Fruit fly (Drosophila melanogaster) whole organism, embryonic: ENCODE results near the gene Kaz1-ORFB.

Source experiments
- CG10209 ChIP-seq: fragments of 200-800 bp; sonication (Bioruptor generic); optimal IDR thresholded peaks from 3 replicates; lab custom pipeline; 2017; ENCODE audit warnings: missing biosample characterization, mild to moderate bottlenecking, missing genetic modification characterization, missing genetic modification reagents
- CG13287 ChIP-seq: fragments of 200-800 bp; sonication (Bioruptor generic); IDR thresholded peaks from 2 replicates; pipeline ENCODE4 v1.3.6; 2022; ENCODE audit warnings: missing biosample characterization, missing genetic modification characterization; ENCODE audit not compliant: partially characterized antibody
- CG30403 ChIP-seq: fragments of 200-800 bp; sonication (Bioruptor generic); optimal IDR thresholded peaks from 3 replicates; lab custom pipeline; 2016; ENCODE audit warnings: missing biosample characterization, missing genetic modification characterization
- CTCF ChIP-seq: fragments of 200-800 bp; sonication (Bioruptor generic); optimal IDR thresholded peaks from 2 replicates; lab custom pipeline; 2017; ENCODE audit warnings: missing biosample characterization, mild to moderate bottlenecking, missing genetic modification characterization, moderate library complexity
- Dfd ChIP-seq, 2 experiments: fragments of >200 bp; optimal IDR thresholded peaks; 2 replicates each; lab custom pipeline; 2017; ENCODE audit warnings: missing biosample characterization in 2 of 2, missing genetic modification characterization in 2 of 2
- H2.0 ChIP-seq: fragments of 200-800 bp; sonication (Bioruptor generic); IDR thresholded peaks from 2 replicates; pipeline ENCODE4 v1.3.6; 2022; ENCODE audit warnings: missing biosample characterization, missing genetic modification characterization
- Hsf ChIP-seq: fragments of 200-800 bp; sonication (Bioruptor generic); optimal IDR thresholded peaks from 3 replicates; lab custom pipeline; 2016; ENCODE audit warnings: missing biosample characterization, missing genetic modification characterization
- Mes4 ChIP-seq: fragments of 200-800 bp; sonication (Bioruptor generic); optimal IDR thresholded peaks from 2 replicates; lab custom pipeline; 2016; ENCODE audit warnings: missing biosample characterization, missing genetic modification characterization
- croc ChIP-seq: fragments of 200-800 bp; sonication (Bioruptor generic); conservative IDR thresholded peaks from 3 replicates; pipeline ENCODE4 v1.3.6; 2022; ENCODE audit warnings: missing biosample characterization, missing genetic modification characterization
- gt ChIP-seq: fragments of 200-800 bp; sonication (Bioruptor generic); IDR thresholded peaks from 2 replicates; pipeline ENCODE4 v1.3.6; 2022; ENCODE audit warnings: missing biosample characterization, missing genetic modification characterization
- jing ChIP-seq: fragments of 200-800 bp; sonication (Bioruptor generic); optimal IDR thresholded peaks from 2 replicates; lab custom pipeline; 2018; ENCODE audit warnings: missing biosample characterization, mild to moderate bottlenecking, missing genetic modification characterization
- nerfin-1 ChIP-seq: fragments of 200-800 bp; sonication (Bioruptor generic); optimal IDR thresholded peaks from 3 replicates; lab custom pipeline; 2019; ENCODE audit warnings: missing biosample characterization, mild to moderate bottlenecking, missing genetic modification characterization, moderate library complexity
- usp ChIP-seq: fragments of >200 bp; optimal IDR thresholded peaks from 2 replicates; lab custom pipeline; 2017; ENCODE audit warnings: missing biosample characterization, missing genetic modification characterization

DNA sequence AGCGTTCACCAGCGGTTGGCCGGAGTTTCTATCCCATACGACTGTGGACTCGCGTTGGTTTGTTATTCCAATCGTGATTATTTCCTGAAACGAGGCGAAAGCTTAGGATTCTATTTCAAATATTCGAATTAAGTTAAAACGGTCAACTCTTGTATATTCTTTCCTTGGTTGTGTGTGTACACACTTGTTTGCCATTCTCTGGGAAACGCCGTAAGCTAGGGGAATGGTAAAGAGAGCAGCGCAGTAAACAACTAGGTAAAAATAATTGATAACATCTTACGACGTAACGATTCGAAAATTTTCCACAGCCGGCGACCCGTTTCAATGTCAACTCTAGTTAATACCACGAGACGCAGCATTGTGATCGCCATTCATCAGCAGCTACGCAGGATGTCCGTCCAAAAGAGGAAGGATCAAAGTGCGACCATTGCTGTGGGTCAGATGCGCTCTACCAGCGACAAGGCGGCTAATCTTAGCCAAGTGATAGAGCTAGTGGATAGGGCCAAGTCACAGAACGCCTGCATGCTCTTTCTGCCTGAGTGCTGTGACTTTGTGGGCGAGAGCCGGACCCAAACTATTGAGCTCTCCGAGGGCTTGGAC is 12.8 kb upstream of the Kaz1-ORFB start, which contains the start of gene NitFhit:
- TF ChIP-seq usp (GFP tag; lab: Kevin White, UChicago) (no peak), nerfin-1 (tag; lab: Kevin White, UChicago) (no peak), Hsf (GFP tag; lab: Kevin White, UChicago) (no peak), H2.0 (GFP tag; lab: Robert Waterston, UW) (no peak), Mes4 (no peak), CG30403 (GFP tag; lab: Kevin White, UChicago) (no peak), CG13287 (no peak), croc (GFP tag; lab: Robert Waterston, UW) (no peak), Dfd (GFP tag; optimal IDR thresholded peaks at IDR 0.05; lab: Kevin White, UChicago) (no peak), jing (no peak), CTCF (GFP tag; lab: Kevin White, UChicago) (no peak), gt (GFP tag; lab: Robert Waterston, UW) (no peak), CG10209 (GFP tag; lab: Kevin White, UChicago) (no peak)
